Worm (Caenorhabditis elegans) whole organism, L1 larva: ENCODE data around the gene fbxb-105.

Experiments
- efl-3 ChIP-seq: fragments of 200-800 bp; sonication (Bioruptor generic); optimal IDR thresholded peaks from 2 replicates; lab custom pipeline; 2018; ENCODE audit warnings: mild to moderate bottlenecking, missing genetic modification characterization, missing compliant biosample characterization
- egl-13 ChIP-seq: sonication (generic microtip); optimal IDR thresholded peaks from 2 replicates; lab custom pipeline; 2016; ENCODE audit warnings: missing genotype, missing genetic modification reagents, missing genetic modification characterization, missing compliant biosample characterization
- fkh-4 ChIP-seq: sonication (generic microtip); optimal IDR thresholded peaks from 2 replicates; lab custom pipeline; 2016; ENCODE audit warnings: missing compliant biosample characterization, missing genetic modification characterization, borderline replicate concordance
- nhr-20 ChIP-seq: sonication (generic microtip); optimal IDR thresholded peaks from 2 replicates; lab custom pipeline; 2016; ENCODE audit warnings: mild to moderate bottlenecking, missing genetic modification characterization, missing compliant biosample characterization
- nhr-28 ChIP-seq: fragments of 150-350 bp; optimal IDR thresholded peaks from 2 replicates; lab custom pipeline; 2014; ENCODE audit warnings: missing biosample characterization, missing genetic modification characterization

DNA sequence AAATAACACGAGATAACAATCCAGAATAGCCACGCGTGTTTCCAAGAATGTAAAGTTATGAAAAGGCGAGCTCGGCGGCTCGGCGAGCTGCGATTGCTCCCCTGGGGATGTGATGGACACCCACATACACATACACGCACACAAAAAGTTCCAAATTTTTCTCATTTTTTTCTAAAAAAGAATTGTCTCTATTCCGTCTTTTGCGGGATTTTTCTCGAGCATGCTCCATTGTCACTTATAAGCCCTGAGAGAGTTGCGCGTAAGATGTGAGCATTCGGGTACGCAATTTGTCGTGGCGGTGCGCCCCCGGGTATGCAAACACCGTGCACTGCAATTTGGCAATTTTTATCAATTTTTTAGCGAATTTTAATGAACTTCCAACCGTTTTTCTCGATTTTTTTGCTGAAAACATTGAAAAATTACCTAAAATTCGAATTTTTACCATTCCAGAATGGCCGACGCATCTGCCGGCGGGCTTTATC, 16.4 kb upstream of the fbxb-105 start, which contains the start of the genes F08D12.12 and srpa-72:
- TF ChIP-seq efl-3 (GFP tag; lab: Kevin White, UChicago) = no peak
- no peak for TF ChIP-seq nhr-20 (tag; lab: Kevin White, UChicago)
- no peak for TF ChIP-seq egl-13
- TF ChIP-seq fkh-4 = no peak
- no peak for TF ChIP-seq nhr-28
